Fruit fly (Drosophila melanogaster): ENCODE results near the gene CG32856.

Gene CG32856

DNA sequence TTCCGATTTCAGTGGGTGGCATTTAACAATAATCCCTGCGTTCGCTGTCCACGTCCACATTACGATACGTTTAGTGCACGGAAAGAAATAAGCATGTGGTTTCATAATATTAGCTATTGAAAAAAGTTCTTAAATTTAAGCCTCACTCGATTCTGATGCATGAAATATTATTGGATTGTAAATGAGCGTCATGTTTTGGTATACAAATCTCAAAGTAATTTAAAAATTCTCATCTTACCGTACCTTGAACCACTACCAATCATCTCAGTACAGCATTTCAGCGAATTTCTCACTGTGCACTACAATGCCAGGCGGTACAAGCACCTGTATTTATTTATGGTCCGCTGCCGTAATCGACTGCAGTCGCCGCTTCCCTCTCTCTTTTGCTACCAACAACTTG is 9.1 kb upstream of the CG32856 start (continued):
- TF ChIP-seq Dll (GFP tag; IDR thresholded peaks at IDR 0.05; ENCODE audit: partially characterized antibody) (no peak), tll (GFP tag; optimal IDR thresholded peaks at IDR 0.05) (no peak), wek (GFP tag; optimal IDR thresholded peaks at IDR 0.05) (peak; percentile 32), ERR (GFP tag; optimal IDR thresholded peaks at IDR 0.05) (peak; percentile 46), Mes4 (GFP tag; optimal IDR thresholded peaks at IDR 0.05) (peak; percentile 71), ttk (GFP tag; IDR thresholded peaks at IDR 0.05) (no peak), CG6683 (GFP tag; optimal IDR thresholded peaks at IDR 0.05) (peak; percentile 50), CG17328 (GFP tag; IDR thresholded peaks at IDR 0.05) (no peak), trh (GFP tag; optimal IDR thresholded peaks at IDR 0.05) (peak; percentile 25), dimm (GFP tag; IDR thresholded peaks at IDR 0.05) (no peak), so (GFP tag; IDR thresholded peaks at IDR 0.05) (no peak), HLHmδ (GFP tag; optimal IDR thresholded peaks at IDR 0.05) (no peak), NFAT (GFP tag; IDR thresholded peaks at IDR 0.05) (no peak), tup (GFP tag; optimal IDR thresholded peaks at IDR 0.05) (no peak), abd-A (tag; optimal IDR thresholded peaks at IDR 0.05) (no peak), tap (tag; optimal IDR thresholded peaks at IDR 0.05) (peak; percentile 89), pnt (GFP tag; optimal IDR thresholded peaks at IDR 0.05) (peak; percentile 78), br (optimal IDR thresholded peaks at IDR 0.05) (no peak), bcd (GFP tag; optimal IDR thresholded peaks at IDR 0.05) (peak; percentile 82), CG2120 (GFP tag; optimal IDR thresholded peaks at IDR 0.05) (peak; percentile 83), pan (optimal IDR thresholded peaks at IDR 0.05) (no peak), pan (GFP tag; optimal IDR thresholded peaks at IDR 0.05 in 1 of 2, IDR thresholded peaks at IDR 0.05 in 1 of 2) (no peak), BtbVII (GFP tag; optimal IDR thresholded peaks at IDR 0.05) (peak; percentile 75), Neu2 (GFP tag; optimal IDR thresholded peaks at IDR 0.05; ENCODE audit: borderline replicate concordance) (no peak), Atf-2 (GFP tag; optimal IDR thresholded peaks at IDR 0.05) (peak; percentile 70), lilli (GFP tag; optimal IDR thresholded peaks at IDR 0.05) (peak; percentile 83), pfk (GFP tag; optimal IDR thresholded peaks at IDR 0.05) (no peak), nmo (GFP tag; optimal IDR thresholded peaks at IDR 0.05) (peak; percentile 89), CG13624 (GFP tag; optimal IDR thresholded peaks at IDR 0.05) (peak; percentile 86), Usf (GFP tag; optimal IDR thresholded peaks at IDR 0.05) (peak; percentile 28), pho (GFP tag; optimal IDR thresholded peaks at IDR 0.05) (peak; percentile 70), D19A (tag; optimal IDR thresholded peaks at IDR 0.05) (peak; percentile 80), CG16813 (GFP tag; IDR thresholded peaks at IDR 0.05; ENCODE audit: partially characterized antibody) (no peak), CG2678 (tag; optimal IDR thresholded peaks at IDR 0.05) (peak; percentile 91), Lpt (GFP tag; optimal IDR thresholded peaks at IDR 0.05) (no peak), odd (GFP tag; optimal IDR thresholded peaks at IDR 0.05) (peak; percentile 74), CG13775 (GFP tag; optimal IDR thresholded peaks at IDR 0.05) (peak; percentile 79), CG15073 (GFP tag; optimal IDR thresholded peaks at IDR 0.05) (no peak), CG10321 (GFP tag; IDR thresholded peaks at IDR 0.05) (no peak), CG18764 (GFP tag; optimal IDR thresholded peaks at IDR 0.05) (peak; percentile 58), ab (GFP tag; optimal IDR thresholded peaks at IDR 0.05) (peak; percentile 74), grau (tag; optimal IDR thresholded peaks at IDR 0.05) (peak; percentile 88), phol (tag; optimal IDR thresholded peaks at IDR 0.05) (peak; percentile 87), Pdp1 (GFP tag; optimal IDR thresholded peaks at IDR 0.05) (peak; percentile 75 to 81), Camta (GFP tag; optimal IDR thresholded peaks at IDR 0.05) (peak; percentile 78), CG3726 (GFP tag; IDR thresholded peaks at IDR 0.05) (no peak), CG3838 (GFP tag; optimal IDR thresholded peaks at IDR 0.05) (peak; percentile 27), CG6813 (GFP tag; optimal IDR thresholded peaks at IDR 0.05) (peak; percentile 71), B-H1 (GFP tag; IDR thresholded peaks at IDR 0.05) (no peak), CG10274 (GFP tag; optimal IDR thresholded peaks at IDR 0.05) (peak; percentile 62), CG15479 (GFP tag; optimal IDR thresholded peaks at IDR 0.05) (no peak), scrt (GFP tag; optimal IDR thresholded peaks at IDR 0.05) (peak; percentile 57)

All from whole organism, embryonic.